Worm (Caenorhabditis elegans): Measurements from ENCODE around the gene tat-3.

DNA sequence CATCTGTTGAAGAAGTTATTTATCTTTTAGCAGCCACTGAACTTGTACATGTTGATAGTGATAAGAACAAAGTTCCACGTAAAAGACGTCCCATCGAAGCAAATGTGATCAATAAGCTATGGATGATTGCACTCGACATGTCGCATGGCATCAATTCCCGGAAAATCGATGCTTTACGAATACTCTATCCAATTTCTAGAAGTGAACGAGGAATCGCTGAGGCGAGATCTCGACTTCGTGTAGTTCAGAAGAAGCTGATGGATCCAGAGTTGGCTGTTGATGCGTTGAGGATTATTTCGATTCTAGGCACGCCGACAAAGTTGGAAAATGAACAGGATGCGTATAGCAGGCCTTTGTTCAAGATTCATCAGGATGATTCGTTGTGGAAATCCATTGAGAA, 39.2 kb upstream of the tat-3 start:
- TF ChIP-seq unc-3 (GFP tag; conservative IDR thresholded peaks at IDR 0.05), result no peak
- no peak for TF ChIP-seq unc-3 (tag; optimal IDR thresholded peaks at IDR 0.05)
- TF ChIP-seq ahr-1 (tag; optimal IDR thresholded peaks at IDR 0.05), result no peak
- TF ChIP-seq nhr-11 (tag; optimal IDR thresholded peaks at IDR 0.05), result no peak
- no peak for TF ChIP-seq ceh-30 (tag; optimal IDR thresholded peaks at IDR 0.05)
- TF ChIP-seq nfya-1 (tag; optimal IDR thresholded peaks at IDR 0.05), result no peak
- TF ChIP-seq pag-3 (tag; optimal IDR thresholded peaks at IDR 0.05; ENCODE audit: borderline replicate concordance), result no peak
- TF ChIP-seq pha-4 (tag; optimal IDR thresholded peaks at IDR 0.05), result no peak
- TF ChIP-seq dve-1 (tag; optimal IDR thresholded peaks at IDR 0.05), result no peak
- TF ChIP-seq unc-86 (tag; optimal IDR thresholded peaks at IDR 0.05), result no peak
- TF ChIP-seq elt-4 (tag; optimal IDR thresholded peaks at IDR 0.05), result no peak
- no peak for TF ChIP-seq tbx-7 (tag; optimal IDR thresholded peaks at IDR 0.05)
- no peak for TF ChIP-seq C08G9.2 (tag; optimal IDR thresholded peaks at IDR 0.05)
- no peak for TF ChIP-seq F13H6.1 (tag; optimal IDR thresholded peaks at IDR 0.05)
